Fruit fly (Drosophila melanogaster): ENCODE data around the gene CG4367.

The CG4367 gene

dm6 chr3R:20327572-20328483, 23.1 kb upstream of the CG4367 start, which contains the start of the genes CG4360 and Sirt2 (continued):
- TF ChIP-seq chif (GFP tag; optimal IDR thresholded peaks at IDR 0.05) (peak in 1 of 2 experiments; percentile 1), CTCF (GFP tag; optimal IDR thresholded peaks at IDR 0.05) (peak; percentile 26), CG8089 (GFP tag; optimal IDR thresholded peaks at IDR 0.05) (peak; percentile 33), caup (GFP tag; optimal IDR thresholded peaks at IDR 0.05; ENCODE audit: severe bottlenecking) (peak; percentile 48), row (GFP tag; IDR thresholded peaks at IDR 0.05) (peak; percentile 86), pho (GFP tag; optimal IDR thresholded peaks at IDR 0.05) (peak; percentile 57), TFAM (GFP tag; optimal IDR thresholded peaks at IDR 0.05) (no peak), Dip3 (GFP tag; optimal IDR thresholded peaks at IDR 0.05) (peak; percentile 27), rib (GFP tag; IDR thresholded peaks at IDR 0.05) (0 out of 2 replicates have a peak, but pooled peaks have one; percentile 44), CG10321 (GFP tag; IDR thresholded peaks at IDR 0.05) (no peak), kay (GFP tag; optimal IDR thresholded peaks at IDR 0.05) (peak; percentile 58), Hey (tag; optimal IDR thresholded peaks at IDR 0.05) (no peak), sima (GFP tag; optimal IDR thresholded peaks at IDR 0.05) (no peak), CHES-1-like (GFP tag; optimal IDR thresholded peaks at IDR 0.05) (peak; percentile 89), CG17359 (tag; optimal IDR thresholded peaks at IDR 0.05) (peak; percentile 36), Ets65A (GFP tag) (peak; percentile 95), gsb-n (tag; optimal IDR thresholded peaks at IDR 0.05) (no peak), CG1602 (GFP tag; optimal IDR thresholded peaks at IDR 0.05) (peak; percentile 38), CG33557 (GFP tag; optimal IDR thresholded peaks at IDR 0.05) (no peak), zen (tag; optimal IDR thresholded peaks at IDR 0.05) (no peak), pita (GFP tag; optimal IDR thresholded peaks at IDR 0.05) (no peak), Dp (GFP tag; optimal IDR thresholded peaks at IDR 0.05) (peak; percentile 33), kah (GFP tag; optimal IDR thresholded peaks at IDR 0.05) (no peak), schlank (tag; optimal IDR thresholded peaks at IDR 0.05) (no peak), Sox102F (GFP tag; optimal IDR thresholded peaks at IDR 0.05) (no peak), CG17802 (tag; optimal IDR thresholded peaks at IDR 0.05) (no peak), CG8281 (tag; optimal IDR thresholded peaks at IDR 0.05) (no peak), Spps (tag; optimal IDR thresholded peaks at IDR 0.05) (no peak), CG10959 (GFP tag; IDR thresholded peaks at IDR 0.05) (no peak), gro (GFP tag; optimal IDR thresholded peaks at IDR 0.05) (peak; percentile 32), trh (GFP tag; optimal IDR thresholded peaks at IDR 0.05) (no peak), CG3407 (GFP tag; optimal IDR thresholded peaks at IDR 0.05) (no peak), Vsx1 (GFP tag; optimal IDR thresholded peaks at IDR 0.05) (no peak), Antp (GFP tag; optimal IDR thresholded peaks at IDR 0.05) (peak; percentile 49), salm (tag; optimal IDR thresholded peaks at IDR 0.05) (no peak), CG2120 (GFP tag; optimal IDR thresholded peaks at IDR 0.05) (peak; percentile 74), knrl (GFP tag; IDR thresholded peaks at IDR 0.05; ENCODE audit: partially characterized antibody) (peak; percentile 83; the same call in 2 of the 3 replicates), tap (tag; optimal IDR thresholded peaks at IDR 0.05) (no peak), GATAe (GFP tag; conservative IDR thresholded peaks at IDR 0.05) (no peak), vnd (GFP tag; IDR thresholded peaks at IDR 0.05; ENCODE audit: partially characterized antibody) (peak; percentile 81), CG6813 (GFP tag; optimal IDR thresholded peaks at IDR 0.05) (no peak), sob (GFP tag; IDR thresholded peaks at IDR 0.05) (peak; percentile 58), trem (tag; optimal IDR thresholded peaks at IDR 0.05) (peak; percentile 44), Sry-δ (GFP tag; optimal IDR thresholded peaks at IDR 0.05) (peak; percentile 91), HLHmδ (GFP tag; optimal IDR thresholded peaks at IDR 0.05) (peak; percentile 61), CG18476 (GFP tag; optimal IDR thresholded peaks at IDR 0.05) (no peak), odd (GFP tag; optimal IDR thresholded peaks at IDR 0.05) (no peak), danr (GFP tag; IDR thresholded peaks at IDR 0.05) (no peak), CG16863 (GFP tag; optimal IDR thresholded peaks at IDR 0.05) (no peak)
